Fruit fly (Drosophila melanogaster) whole organism, embryonic: ENCODE data around the gene ds.

ENCODE experiments used
- Abd-B ChIP-seq: fragments of 200-800 bp; sonication (Bioruptor generic); optimal IDR thresholded peaks from 2 replicates; lab custom pipeline; 2018; ENCODE audit warnings: missing biosample characterization, mild to moderate bottlenecking, missing genetic modification characterization, moderate library complexity
- Antp ChIP-seq: fragments of 200-800 bp; sonication (Bioruptor generic); optimal IDR thresholded peaks from 3 replicates; lab custom pipeline; 2016; ENCODE audit warnings: missing biosample characterization, missing genetic modification characterization
- CG10565 ChIP-seq: fragments of 200-800 bp; sonication (Bioruptor generic); optimal IDR thresholded peaks from 3 replicates; lab custom pipeline; 2016; ENCODE audit warnings: missing biosample characterization, mild to moderate bottlenecking, missing genetic modification characterization
- CG11093 ChIP-seq: fragments of 200-800 bp; sonication (Bioruptor generic); IDR thresholded peaks from 3 replicates; pipeline ENCODE4 v1.3.6; 2022; ENCODE audit warnings: missing biosample characterization, missing genetic modification characterization
- CG13624 ChIP-seq: fragments of 200-800 bp; sonication (Bioruptor generic); optimal IDR thresholded peaks from 2 replicates; lab custom pipeline; 2016; ENCODE audit warnings: missing biosample characterization, missing genetic modification characterization
- CG1529 ChIP-seq: fragments of 200-800 bp; sonication (Bioruptor generic); optimal IDR thresholded peaks from 3 replicates; lab custom pipeline; 2018; ENCODE audit warnings: missing biosample characterization, missing genetic modification characterization
- CG15514 ChIP-seq: fragments of 200-800 bp; sonication (Bioruptor generic); optimal IDR thresholded peaks from 3 replicates; lab custom pipeline; 2017; ENCODE audit warnings: missing biosample characterization, missing genetic modification characterization, mild to moderate bottlenecking, moderate library complexity, missing genetic modification reagents
- CG3995 ChIP-seq: fragments of 200-800 bp; sonication (Bioruptor generic); optimal IDR thresholded peaks from 3 replicates; lab custom pipeline; 2016; ENCODE audit warnings: missing biosample characterization, missing genetic modification characterization
- CG6654 ChIP-seq: fragments of 200-800 bp; sonication (Bioruptor generic); optimal IDR thresholded peaks from 2 replicates; lab custom pipeline; 2017; ENCODE audit warnings: missing biosample characterization, mild to moderate bottlenecking, missing genetic modification characterization
- CG9727 ChIP-seq: fragments of 200-800 bp; sonication (Bioruptor generic); optimal IDR thresholded peaks from 3 replicates; lab custom pipeline; 2017; ENCODE audit warnings: missing biosample characterization, mild to moderate bottlenecking, missing genetic modification characterization
- CrebB ChIP-seq: fragments of 200-800 bp; sonication (Bioruptor generic); optimal IDR thresholded peaks from 3 replicates; lab custom pipeline; 2018; ENCODE audit warnings: missing biosample characterization, mild to moderate bottlenecking, missing genetic modification characterization
- Doc3 ChIP-seq: fragments of 200-800 bp; sonication (Bioruptor generic); IDR thresholded peaks from 3 replicates; pipeline ENCODE4 v1.3.6; 2022; ENCODE audit warnings: missing biosample characterization, missing genetic modification characterization; ENCODE audit not compliant: partially characterized antibody
- Drgx ChIP-seq: fragments of 200-800 bp; sonication (Bioruptor generic); IDR thresholded peaks from 2 replicates; pipeline ENCODE4 v1.3.6; 2022; ENCODE audit warnings: missing biosample characterization, missing genetic modification characterization
- H15 ChIP-seq: fragments of 200-800 bp; sonication (Bioruptor generic); IDR thresholded peaks from 3 replicates; pipeline ENCODE4 v1.3.6; 2022; ENCODE audit warnings: missing biosample characterization, missing genetic modification characterization
- HLH4C ChIP-seq: fragments of 200-800 bp; sonication (Bioruptor generic); IDR thresholded peaks from 3 replicates; pipeline ENCODE4 v1.3.6; 2022; ENCODE audit warnings: missing biosample characterization, missing genetic modification characterization; ENCODE audit not compliant: partially characterized antibody
- Hr39 ChIP-seq: fragments of >200 bp; optimal IDR thresholded peaks from 2 replicates; lab custom pipeline; 2017
- Hr78 ChIP-seq, 2 experiments: fragments of 200-800 bp in 1 of 2; fragments of >200 bp in 1 of 2; sonication (Bioruptor generic) in 1 of 2; optimal IDR thresholded peaks; 2 replicates each; lab custom pipeline; 2017 to 2019; ENCODE audit warnings: missing biosample characterization in 2 of 2, missing genetic modification characterization in 2 of 2, mild to moderate bottlenecking in 1 of 2, moderate library complexity in 1 of 2
- Xrp1 ChIP-seq: fragments of 200-800 bp; sonication (Bioruptor generic); IDR thresholded peaks from 2 replicates; pipeline ENCODE4 v1.3.6; 2022; ENCODE audit warnings: missing biosample characterization, missing genetic modification characterization
- aop ChIP-seq: fragments of 200-800 bp; sonication (Bioruptor generic); IDR thresholded peaks from 2 replicates; pipeline ENCODE4 v1.3.6; 2022; ENCODE audit warnings: missing biosample characterization, missing genetic modification characterization
- chinmo ChIP-seq: fragments of 200-800 bp; sonication (Bioruptor generic); IDR thresholded peaks from 4 replicates; pipeline ENCODE4 v1.3.6; 2022; ENCODE audit warnings: missing biosample characterization, missing genetic modification characterization; ENCODE audit not compliant: partially characterized antibody
- chn ChIP-seq: fragments of 200-800 bp; sonication (Bioruptor generic); optimal IDR thresholded peaks from 2 replicates; lab custom pipeline; 2016; ENCODE audit warnings: missing biosample characterization, missing genetic modification characterization
- crol ChIP-seq: fragments of 200-800 bp; sonication (Bioruptor generic); IDR thresholded peaks from 2 replicates; pipeline ENCODE4 v1.3.6; 2022; ENCODE audit warnings: missing biosample characterization, missing genetic modification characterization
- emc ChIP-seq: fragments of 200-800 bp; sonication (Bioruptor generic); optimal IDR thresholded peaks from 2 replicates; lab custom pipeline; 2016; ENCODE audit warnings: missing biosample characterization, missing genetic modification characterization
- ewg ChIP-seq: fragments of 200-800 bp; sonication (Bioruptor generic); optimal IDR thresholded peaks from 3 replicates; lab custom pipeline; 2017; ENCODE audit warnings: mild to moderate bottlenecking, missing biosample characterization, missing genetic modification reagents, missing genetic modification characterization
- exex ChIP-seq: fragments of 200-800 bp; sonication (Bioruptor generic); optimal IDR thresholded peaks from 4 replicates; lab custom pipeline; 2018; ENCODE audit warnings: missing biosample characterization, mild to moderate bottlenecking, missing genetic modification characterization, moderate library complexity
- fd3F ChIP-seq: fragments of 200-800 bp; sonication (Bioruptor generic); optimal IDR thresholded peaks from 2 replicates; lab custom pipeline; 2018; ENCODE audit warnings: missing biosample characterization, mild to moderate bottlenecking, missing genetic modification characterization, moderate library complexity
- hkb ChIP-seq, 2 experiments: fragments of 200-800 bp in 1 of 2; fragments of >200 bp in 1 of 2; sonication (Bioruptor generic) in 1 of 2; IDR thresholded peaks in 1 of 2; optimal IDR thresholded peaks in 1 of 2; 2 replicates each; pipeline versions ENCODE4 v1.3.6 to Lab custom; 2017 to 2022; ENCODE audit warnings: missing biosample characterization in 1 of 2, missing genetic modification characterization in 1 of 2
- insv ChIP-seq, 2 experiments: fragments of 200-800 bp; sonication (Bioruptor generic); optimal IDR thresholded peaks; 3 replicates each; lab custom pipeline; 2016 to 2018; ENCODE audit warnings: missing biosample characterization in 2 of 2, missing genetic modification characterization in 2 of 2
- inv ChIP-seq: fragments of 200-800 bp; sonication (Bioruptor generic); IDR thresholded peaks from 2 replicates; pipeline ENCODE4 v1.3.6; 2022; ENCODE audit warnings: missing biosample characterization, missing genetic modification characterization; ENCODE audit not compliant: partially characterized antibody
- lola ChIP-seq, 3 experiments: fragments of >200 bp in 2 of 3; fragments of 200-800 bp in 1 of 3; sonication (Bioruptor generic) in 1 of 3; optimal IDR thresholded peaks; 2 replicates each; lab custom pipeline; 2017 to 2019; ENCODE audit warnings: missing biosample characterization in 3 of 3, missing genetic modification characterization in 3 of 3, mild to moderate bottlenecking in 1 of 3, moderate library complexity in 1 of 3
- pan ChIP-seq, 4 experiments: fragments of >200 bp in 3 of 4; fragments of 200-800 bp in 1 of 4; sonication (Bioruptor generic) in 1 of 4; optimal IDR thresholded peaks in 3 of 4; IDR thresholded peaks in 1 of 4; 2 replicates each; pipeline versions ENCODE4 v1.3.6 to Lab custom; 2017 to 2022; ENCODE audit warnings: missing biosample characterization in 2 of 4, missing genetic modification characterization in 2 of 4, mixed read lengths in 1 of 4
- slbo ChIP-seq: fragments of 200-800 bp; sonication (Bioruptor generic); IDR thresholded peaks from 2 replicates; pipeline ENCODE4 v1.3.6; 2022; ENCODE audit warnings: missing biosample characterization, missing genetic modification characterization
- so ChIP-seq: fragments of 200-800 bp; sonication (Bioruptor generic); IDR thresholded peaks from 3 replicates; pipeline ENCODE4 v1.3.6; 2022; ENCODE audit warnings: missing biosample characterization, missing genetic modification characterization
- ssp ChIP-seq: fragments of 200-800 bp; sonication (Bioruptor generic); IDR thresholded peaks from 2 replicates; pipeline ENCODE4 v1.3.6; 2022; ENCODE audit warnings: missing biosample characterization, missing genetic modification characterization
- tna ChIP-seq: fragments of 200-800 bp; sonication (Bioruptor generic); IDR thresholded peaks from 2 replicates; pipeline ENCODE4 v1.3.6; 2022; ENCODE audit warnings: missing biosample characterization, missing genetic modification characterization; ENCODE audit not compliant: partially characterized antibody
- vnd ChIP-seq: fragments of 200-800 bp; sonication (Bioruptor generic); IDR thresholded peaks from 3 replicates; pipeline ENCODE4 v1.3.6; 2022; ENCODE audit warnings: missing biosample characterization, missing genetic modification characterization; ENCODE audit not compliant: partially characterized antibody
- vvl ChIP-seq: fragments of 200-800 bp; sonication (Bioruptor generic); IDR thresholded peaks from 2 replicates; pipeline ENCODE4 v1.3.6; 2022; ENCODE audit warnings: missing biosample characterization, missing genetic modification characterization
- yki ChIP-seq: fragments of >200 bp; optimal IDR thresholded peaks from 3 replicates; lab custom pipeline; 2018

ds gene

DNA sequence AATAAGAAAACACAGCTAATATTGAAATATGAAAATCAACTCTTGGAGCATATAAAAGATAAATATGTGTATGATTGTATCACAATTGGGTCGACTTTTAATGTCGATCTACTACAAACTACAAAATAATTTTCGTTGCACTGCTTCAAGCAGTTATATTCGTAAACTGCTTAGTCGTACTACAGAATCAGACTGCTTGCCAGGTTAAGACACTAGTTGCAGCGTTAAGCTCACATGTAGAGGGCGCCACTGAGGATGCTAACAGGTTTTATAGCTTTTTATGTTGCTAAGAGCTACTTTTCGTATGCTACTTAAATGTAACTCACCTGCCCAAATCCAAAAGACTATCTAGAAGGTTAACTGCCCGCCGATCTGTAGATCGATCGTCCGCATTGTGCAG lies 25.2 kb upstream of the ds start (continued):
- TF ChIP-seq slbo: peak; percentile 58; the same call in 1 of the 2 replicates
- TF ChIP-seq CG1529 (GFP tag; lab: Kevin White, UChicago): no peak
- no peak for TF ChIP-seq CG9727
- no peak for TF ChIP-seq HLH4C
- no peak for TF ChIP-seq CG10565 (GFP tag; lab: Kevin White, UChicago)
- no peak for TF ChIP-seq CG13624 (GFP tag; lab: Kevin White, UChicago)
- TF ChIP-seq Abd-B: peak; percentile 95
- TF ChIP-seq exex (tag; lab: Kevin White, UChicago): no peak
- no peak for TF ChIP-seq CG11093 (GFP tag; lab: Robert Waterston, UW)
- no peak for TF ChIP-seq vnd (GFP tag; lab: Robert Waterston, UW)
- no peak for TF ChIP-seq tna (GFP tag; lab: Robert Waterston, UW)
- TF ChIP-seq CrebB (tag; lab: Kevin White, UChicago): no peak
- TF ChIP-seq CG6654 (GFP tag; lab: Kevin White, UChicago): no peak
- TF ChIP-seq, all 482 proteins: peak for 87

DNA sequence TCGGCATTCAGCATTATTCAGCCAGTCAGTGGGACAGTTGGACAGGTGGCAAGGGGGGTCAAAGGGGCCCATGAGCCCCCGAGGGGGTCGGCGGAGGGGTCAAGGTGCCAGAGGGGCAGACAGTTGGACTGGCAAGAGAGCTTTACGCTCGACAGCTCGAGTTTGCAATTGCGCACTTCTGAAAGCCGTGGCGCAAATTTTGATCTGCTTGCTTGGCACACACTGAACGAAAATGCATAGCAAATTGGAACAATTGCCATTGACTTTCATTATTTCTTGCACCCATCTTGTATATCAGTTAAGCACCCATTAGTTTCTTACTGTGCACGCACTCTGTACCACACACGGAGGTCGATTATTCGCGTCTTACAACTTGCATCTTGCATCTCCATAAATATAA lies 21.0 kb upstream of the ds start:
- TF ChIP-seq pan (optimal IDR thresholded peaks at IDR 0.05; lab: Kevin White, UChicago) (no peak), pan (GFP tag; optimal IDR thresholded peaks at IDR 0.05 in 1 of 2, IDR thresholded peaks at IDR 0.05 in 1 of 2) (peak in 1 of 2 experiments; percentile 30), Hr78 (GFP tag; optimal IDR thresholded peaks at IDR 0.05; lab: Kevin White, UChicago) (peak in 1 of 2 experiments; percentile 7), crol (GFP tag; lab: Robert Waterston, UW) (peak; percentile 77), CG15514 (GFP tag; lab: Kevin White, UChicago) (no peak), Drgx (GFP tag; lab: Robert Waterston, UW) (0 out of 2 replicates have a peak, but pooled peaks have one; percentile 25), chinmo (GFP tag; lab: Robert Waterston, UW) (0 out of 4 replicates have a peak, but pooled peaks have one; percentile 19), H15 (GFP tag; lab: Robert Waterston, UW) (0 out of 3 replicates have a peak, but pooled peaks have one; percentile 25), vvl (0 out of 2 replicates have a peak, but pooled peaks have one; percentile 15), Antp (GFP tag; lab: Kevin White, UChicago) (no peak), Hr39 (lab: Kevin White, UChicago) (peak; percentile 57)
- TF ChIP-seq, all 482 proteins: peak for 8

DNA sequence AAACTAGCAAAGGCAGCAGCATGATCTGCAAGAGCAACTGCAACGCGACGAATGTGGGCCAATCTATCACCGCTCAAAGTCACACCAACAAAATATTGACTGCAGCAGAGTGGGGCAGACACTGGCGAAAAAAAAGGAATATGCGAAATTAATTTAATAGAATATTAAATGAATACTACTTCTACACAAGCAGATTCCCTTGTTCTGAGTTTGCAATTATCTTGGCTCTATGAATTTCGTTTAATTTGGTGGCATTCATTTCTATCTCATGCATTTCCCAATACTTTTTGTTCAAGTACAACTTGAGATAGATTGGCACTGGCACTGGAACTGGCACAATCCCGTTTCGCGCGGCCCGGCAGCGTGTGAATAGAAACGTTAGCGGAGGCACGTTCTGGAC lies 19.3 kb upstream of the ds start:
- TF ChIP-seq hkb (optimal IDR thresholded peaks at IDR 0.05; lab: Kevin White, UChicago): no peak
- no peak for TF ChIP-seq hkb (GFP tag; IDR thresholded peaks at IDR 0.05; lab: Robert Waterston, UW)
- peak; percentile 66 for TF ChIP-seq Drgx (GFP tag; lab: Robert Waterston, UW)
- TF ChIP-seq inv: no peak
- no peak for TF ChIP-seq Doc3 (GFP tag; lab: Robert Waterston, UW)

DNA sequence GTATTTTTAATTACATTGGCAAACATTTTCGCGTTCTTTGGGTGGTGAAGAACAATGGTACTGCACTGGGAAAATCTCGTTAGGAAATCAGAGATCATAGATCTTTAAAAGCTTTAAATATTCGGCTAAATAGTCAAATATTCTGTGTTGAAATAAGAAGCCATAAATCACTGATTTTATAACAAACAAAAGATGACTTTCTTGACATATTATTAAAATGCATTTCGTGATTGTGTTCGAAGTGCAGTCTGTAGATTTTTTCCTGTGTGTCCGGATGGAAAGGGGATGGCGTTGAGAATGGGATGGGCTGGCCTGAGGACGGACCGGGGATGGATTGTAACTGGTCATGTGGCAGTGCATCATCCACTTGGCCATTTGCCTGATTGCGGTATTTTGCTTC lies 17.3 kb upstream of the ds start:
- TF ChIP-seq so (GFP tag; lab: Robert Waterston, UW) (no peak), ssp (GFP tag; lab: Robert Waterston, UW) (no peak), insv (GFP tag; optimal IDR thresholded peaks at IDR 0.05; lab: Kevin White, UChicago) (no peak), ewg (GFP tag; lab: Kevin White, UChicago) (no peak), yki (lab: Kevin White, UChicago) (no peak), Xrp1 (GFP tag; lab: Robert Waterston, UW) (no peak), emc (no peak), fd3F (GFP tag; lab: Kevin White, UChicago) (no peak), CG9727 (no peak), aop (GFP tag; lab: Robert Waterston, UW) (no peak), lola (GFP tag; optimal IDR thresholded peaks at IDR 0.05; lab: Kevin White, UChicago) (no peak), CG3995 (GFP tag; lab: Kevin White, UChicago) (no peak), chn (GFP tag; lab: Kevin White, UChicago) (no peak)
